Fruit fly (Drosophila melanogaster) whole organism, adult: ENCODE results near the gene Ucp4B.

ENCODE experiments used
- CG11617 ChIP-seq: fragments of 200-800 bp; sonication (Bioruptor generic); optimal IDR thresholded peaks from 2 replicates; lab custom pipeline; 2017; ENCODE audit warnings: mild to moderate bottlenecking, missing biosample characterization, missing genetic modification reagents, missing genetic modification characterization
- CG12768 ChIP-seq: fragments of 200-800 bp; sonication (Bioruptor generic); optimal IDR thresholded peaks from 2 replicates; lab custom pipeline; 2017; ENCODE audit warnings: missing biosample characterization, missing genetic modification characterization, mild to moderate bottlenecking, moderate library complexity, missing genetic modification reagents
- CG14711 ChIP-seq: fragments of 200-800 bp; sonication (Bioruptor generic); optimal IDR thresholded peaks from 2 replicates; lab custom pipeline; 2018; ENCODE audit warnings: missing biosample characterization, mild to moderate bottlenecking, missing genetic modification characterization, moderate library complexity
- CG1620 ChIP-seq: fragments of 200-800 bp; sonication (Bioruptor generic); optimal IDR thresholded peaks from 2 replicates; lab custom pipeline; 2016; ENCODE audit warnings: missing biosample characterization, missing genetic modification characterization
- CG33017 ChIP-seq: fragments of 200-800 bp; sonication (Bioruptor generic); optimal IDR thresholded peaks from 2 replicates; lab custom pipeline; 2018; ENCODE audit warnings: missing biosample characterization, mild to moderate bottlenecking, missing genetic modification characterization, moderate library complexity
- CG5204 ChIP-seq: fragments of 200-800 bp; sonication (Bioruptor generic); optimal IDR thresholded peaks from 2 replicates; lab custom pipeline; 2016; ENCODE audit warnings: missing biosample characterization, missing genetic modification characterization
- CG7045 ChIP-seq: fragments of 200-800 bp; sonication (Bioruptor generic); optimal IDR thresholded peaks from 2 replicates; lab custom pipeline; 2017; ENCODE audit warnings: missing biosample characterization, mild to moderate bottlenecking, missing genetic modification characterization
- CG7101 ChIP-seq: fragments of 200-800 bp; sonication (Bioruptor generic); optimal IDR thresholded peaks from 2 replicates; lab custom pipeline; 2018; ENCODE audit warnings: missing biosample characterization, mild to moderate bottlenecking, missing genetic modification characterization, moderate library complexity
- Clk ChIP-seq: fragments of 200-800 bp; sonication (Bioruptor generic); optimal IDR thresholded peaks from 2 replicates; lab custom pipeline; 2017; ENCODE audit warnings: missing biosample characterization, missing genetic modification characterization
- Crg-1 ChIP-seq: fragments of 200-800 bp; sonication (Bioruptor generic); optimal IDR thresholded peaks from 2 replicates; lab custom pipeline; 2016; ENCODE audit warnings: missing biosample characterization, missing genetic modification characterization
- Hr96 ChIP-seq: fragments of 200-800 bp; sonication (Bioruptor generic); optimal IDR thresholded peaks from 2 replicates; lab custom pipeline; 2016; ENCODE audit warnings: missing biosample characterization, missing genetic modification characterization
- Mnt ChIP-seq: fragments of 200-800 bp; sonication (Bioruptor generic); optimal IDR thresholded peaks from 2 replicates; lab custom pipeline; 2016; ENCODE audit warnings: missing biosample characterization, mild to moderate bottlenecking, missing genetic modification characterization
- bab1 ChIP-seq: fragments of 200-800 bp; sonication (Bioruptor generic); optimal IDR thresholded peaks from 3 replicates; lab custom pipeline; 2019; ENCODE audit warnings: missing biosample characterization, mild to moderate bottlenecking, missing genetic modification characterization, moderate library complexity
- cic ChIP-seq: fragments of 200-800 bp; sonication (Bioruptor generic); optimal IDR thresholded peaks from 2 replicates; lab custom pipeline; 2017; ENCODE audit warnings: missing biosample characterization, mild to moderate bottlenecking, missing genetic modification characterization, moderate library complexity
- cnc ChIP-seq, 2 experiments: fragments of >200 bp; optimal IDR thresholded peaks; 2 replicates each; lab custom pipeline; 2017
- kay ChIP-seq: fragments of 200-800 bp; sonication (Bioruptor generic); peaks from one replicate; lab custom pipeline; 2016; ENCODE audit warnings: missing biosample characterization, missing genetic modification characterization, borderline replicate concordance
- ovo ChIP-seq: fragments of 200-800 bp; sonication (Bioruptor generic); optimal IDR thresholded peaks from 2 replicates; lab custom pipeline; 2016; ENCODE audit warnings: missing biosample characterization, missing genetic modification characterization
- pad ChIP-seq: fragments of 200-800 bp; sonication (Bioruptor generic); optimal IDR thresholded peaks from 3 replicates; lab custom pipeline; 2017; ENCODE audit warnings: missing biosample characterization, missing genetic modification characterization, mild to moderate bottlenecking, moderate library complexity, missing genetic modification reagents
- tj ChIP-seq: fragments of 200-800 bp; sonication (Bioruptor generic); optimal IDR thresholded peaks from 3 replicates; lab custom pipeline; 2017; ENCODE audit warnings: missing biosample characterization, mild to moderate bottlenecking, missing genetic modification characterization, moderate library complexity
- toe ChIP-seq: fragments of 200-800 bp; sonication (Bioruptor generic); optimal IDR thresholded peaks from 2 replicates; lab custom pipeline; 2016; ENCODE audit warnings: missing biosample characterization, missing genetic modification characterization

The Ucp4B gene

DNA sequence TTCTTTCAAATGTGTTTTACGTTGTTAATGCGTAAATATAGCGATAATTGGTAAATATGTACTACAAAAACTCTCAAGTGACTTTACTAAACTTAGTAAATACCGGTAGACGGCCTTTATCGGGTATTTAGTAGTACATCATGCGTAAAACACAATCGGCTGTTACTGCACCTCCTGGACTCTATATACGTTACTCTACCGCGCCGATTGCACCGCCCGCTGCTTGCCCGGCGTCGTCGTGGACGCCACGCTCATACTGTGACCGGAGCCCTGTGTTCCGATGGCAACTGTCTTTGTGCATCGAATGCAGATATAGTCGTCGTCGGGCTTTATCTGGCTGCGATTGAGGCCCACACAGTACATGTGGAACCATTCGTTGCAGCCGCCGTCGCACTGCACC, 20.8 kb downstream of the Ucp4B start:
- no peak for TF ChIP-seq pad
- TF ChIP-seq cic (GFP tag; lab: Kevin White, UChicago): peak; percentile 35

DNA sequence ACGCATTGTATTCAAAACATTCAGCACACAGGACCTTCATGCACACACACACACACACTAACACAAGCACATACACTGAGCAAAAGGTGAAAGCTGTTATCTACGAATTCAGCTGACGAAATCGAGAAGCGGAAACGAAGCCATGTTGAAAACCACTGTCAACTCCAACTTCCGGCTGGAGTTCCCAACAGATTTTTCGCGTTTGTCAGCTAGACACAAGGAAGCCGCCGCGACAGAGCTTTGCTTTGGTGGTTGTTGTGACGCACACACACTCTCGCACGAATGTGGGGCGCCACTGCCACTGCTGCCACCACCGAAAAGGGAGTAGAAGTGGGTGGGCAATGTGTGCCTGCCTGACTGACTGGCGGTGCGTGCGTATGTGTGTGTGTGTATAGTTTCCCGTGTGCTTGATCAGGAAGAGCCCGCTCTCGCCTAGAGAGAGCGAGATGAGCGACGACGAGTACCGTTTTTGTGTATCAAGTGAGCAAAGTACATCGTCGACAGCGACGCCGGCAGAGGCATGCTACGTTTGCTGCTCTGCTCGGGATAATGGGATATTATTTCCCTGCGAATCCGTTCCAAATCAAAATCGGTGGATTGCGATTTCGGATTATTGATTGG, 28.1 kb downstream of the Ucp4B start:
- TF ChIP-seq Mnt (GFP tag; lab: Kevin White, UChicago): no peak
- no peak for TF ChIP-seq Crg-1 (GFP tag; lab: Kevin White, UChicago)

DNA sequence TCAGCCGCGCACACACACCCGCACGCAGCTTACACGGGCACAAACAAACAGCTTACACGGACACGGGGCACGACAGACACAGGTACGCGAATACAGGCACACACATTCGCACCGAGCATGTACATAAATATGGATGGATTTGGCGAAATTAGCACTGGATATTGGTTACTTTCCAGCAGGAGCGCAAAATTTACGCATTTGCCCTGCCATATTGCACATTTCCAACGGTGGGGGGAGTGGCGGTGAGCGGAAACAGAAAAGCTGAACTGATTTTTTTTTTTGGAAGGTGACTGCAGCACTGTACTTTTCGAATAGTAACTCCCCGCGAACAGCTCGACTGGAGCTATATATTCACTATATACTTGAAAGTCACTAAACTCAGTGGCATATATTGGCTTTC, 28.7 kb downstream of the Ucp4B start:
- TF ChIP-seq CG1620 (GFP tag; lab: Kevin White, UChicago): no peak
- no peak for TF ChIP-seq CG7045
- no peak for TF ChIP-seq CG14711 (tag; lab: Kevin White, UChicago)
- TF ChIP-seq pad: no peak
- no peak for TF ChIP-seq cic (GFP tag; lab: Kevin White, UChicago)
- no peak for TF ChIP-seq CG33017 (tag; lab: Kevin White, UChicago)
- TF ChIP-seq CG11617: no peak
- TF ChIP-seq cnc (optimal IDR thresholded peaks at IDR 0.05; lab: Kevin White, UChicago): no peak

DNA sequence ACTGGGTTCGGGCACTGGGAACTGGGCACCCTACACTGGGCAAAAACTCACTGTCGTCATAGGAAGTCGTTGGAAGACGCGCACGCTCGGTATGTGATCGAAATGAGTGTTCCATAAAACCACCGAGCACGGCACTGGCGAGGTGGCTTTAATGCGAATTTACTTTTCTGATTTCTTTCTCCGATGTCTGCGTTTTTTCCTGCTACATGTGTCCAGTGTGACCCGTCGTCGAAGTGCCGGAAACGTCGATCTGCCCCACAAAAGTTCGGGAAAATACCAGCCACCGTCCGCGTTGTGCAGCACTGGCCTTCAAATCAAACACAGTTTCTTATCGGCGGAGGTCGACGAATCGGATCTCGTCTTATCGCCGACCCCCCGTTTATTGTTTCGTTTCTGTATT, 29.6 kb downstream of the Ucp4B start, which contains the start of gene Kdm5:
TSS of gene Kdm5 (minus strand) at position 255 of the 400 bp plus-strand sequence.
- TF ChIP-seq CG14711 (tag; lab: Kevin White, UChicago) (peak; percentile 32), cic (GFP tag; lab: Kevin White, UChicago) (peak; percentile 32), Mnt (GFP tag; lab: Kevin White, UChicago) (peak; percentile 76), CG12768 (GFP tag; lab: Kevin White, UChicago) (peak; percentile 24), Crg-1 (GFP tag; lab: Kevin White, UChicago) (peak; percentile 72), CG7101 (tag; lab: Kevin White, UChicago) (peak; percentile 66), pad (peak; percentile 40), Hr96 (GFP tag; lab: Kevin White, UChicago) (no peak), cnc (optimal IDR thresholded peaks at IDR 0.05; lab: Kevin White, UChicago) (no peak), Clk (GFP tag; lab: Kevin White, UChicago) (peak; percentile 8), bab1 (peak; percentile 38), CG1620 (GFP tag; lab: Kevin White, UChicago) (peak; percentile 28), kay (no peak), toe (GFP tag; lab: Kevin White, UChicago) (no peak), tj (GFP tag; lab: Kevin White, UChicago) (peak; percentile 10), ovo (GFP tag; lab: Kevin White, UChicago) (no peak), CG5204 (GFP tag; lab: Kevin White, UChicago) (no peak), CG11617 (no peak), CG7045 (no peak), CG33017 (tag; lab: Kevin White, UChicago) (peak; percentile 39)

DNA sequence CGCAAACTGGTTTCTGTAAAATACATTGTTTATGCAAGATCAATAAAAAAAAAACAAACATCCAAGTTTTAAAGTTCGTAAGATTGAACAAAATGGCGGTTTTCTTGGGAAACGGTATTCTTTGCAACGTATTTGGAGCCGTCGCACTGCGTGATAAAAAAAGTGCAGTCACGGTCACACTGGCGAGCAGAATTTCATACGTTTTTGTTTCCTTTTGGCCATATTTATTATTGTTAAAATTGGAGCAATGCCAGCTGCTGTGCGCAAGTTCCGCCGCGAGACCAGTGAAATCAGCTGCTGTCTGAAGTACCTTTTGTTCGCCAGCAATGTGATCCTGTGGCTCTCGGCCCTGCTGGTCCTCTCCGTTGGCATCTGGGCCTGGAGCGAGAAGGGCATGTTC, 30.4 kb downstream of the Ucp4B start, which contains the start of gene Tsp26A:
TSS of gene Tsp26A (plus strand) at position 164 of the 400 bp plus-strand sequence.
- TF ChIP-seq toe (GFP tag; lab: Kevin White, UChicago) (no peak), Mnt (GFP tag; lab: Kevin White, UChicago) (no peak), cic (GFP tag; lab: Kevin White, UChicago) (no peak), bab1 (no peak), CG33017 (tag; lab: Kevin White, UChicago) (no peak), pad (no peak), CG7101 (tag; lab: Kevin White, UChicago) (no peak), kay (no peak), CG12768 (GFP tag; lab: Kevin White, UChicago) (no peak), CG11617 (no peak), Hr96 (GFP tag; lab: Kevin White, UChicago) (no peak), CG14711 (tag; lab: Kevin White, UChicago) (no peak), cnc (optimal IDR thresholded peaks at IDR 0.05; lab: Kevin White, UChicago) (no peak), Clk (GFP tag; lab: Kevin White, UChicago) (no peak), ovo (GFP tag; lab: Kevin White, UChicago) (no peak), CG7045 (no peak), CG1620 (GFP tag; lab: Kevin White, UChicago) (no peak), Crg-1 (GFP tag; lab: Kevin White, UChicago) (no peak), tj (GFP tag; lab: Kevin White, UChicago) (no peak)

DNA sequence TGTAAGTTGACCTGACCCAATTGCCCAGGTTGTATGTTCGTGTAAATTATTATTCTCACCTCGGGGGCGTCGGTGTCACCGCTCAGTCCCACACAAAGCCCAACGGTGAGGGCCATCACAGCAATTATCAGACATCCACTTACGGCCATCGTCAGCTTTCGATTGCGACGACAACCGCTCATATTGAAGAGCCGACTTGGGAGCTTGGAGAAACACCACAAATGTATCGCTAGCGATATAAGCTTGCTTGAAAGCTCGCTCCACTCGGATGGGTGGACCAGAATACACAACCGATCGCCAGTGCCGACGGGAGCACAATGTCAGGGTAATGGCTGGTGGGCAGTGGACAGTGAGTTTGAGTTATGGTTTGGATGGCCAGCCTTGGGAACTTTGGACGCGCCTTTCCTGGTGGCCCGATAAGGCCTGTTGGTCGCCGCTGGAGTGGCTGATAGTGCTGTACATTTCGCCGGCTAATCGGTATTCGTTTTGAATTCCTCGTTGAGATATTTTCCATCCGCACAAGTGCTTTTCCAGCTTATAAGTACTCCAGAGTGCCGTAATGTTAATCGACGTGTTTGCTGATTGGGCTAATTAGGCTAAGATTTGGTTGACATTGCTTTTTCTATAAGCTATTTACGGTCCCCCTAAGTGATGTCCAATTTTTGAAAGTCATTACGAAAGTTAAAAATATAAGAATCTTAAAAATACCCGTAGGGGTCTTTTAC, 37.0 kb downstream of the Ucp4B start, which contains the start of gene Gal:
TSS of gene Gal (minus strand) at position 320 of the 725 bp plus-strand sequence.
- TF ChIP-seq cnc (optimal IDR thresholded peaks at IDR 0.05; lab: Kevin White, UChicago) (no peak), CG12768 (GFP tag; lab: Kevin White, UChicago) (peak; percentile 27)
